Fruit fly (Drosophila melanogaster) whole organism, embryonic: ENCODE measurements around the gene CG43797.
A peak's percentile ranks its signal among the peaks of the same experiment; 100 is the strongest.

Experiments
- Atf3 ChIP-seq: fragments of 200-800 bp; sonication (Bioruptor generic); optimal IDR thresholded peaks from 3 replicates; lab custom pipeline; 2016; ENCODE audit warnings: missing biosample characterization, missing genetic modification characterization
- Awh ChIP-seq: fragments of 200-800 bp; sonication (Bioruptor generic); IDR thresholded peaks from 2 replicates; pipeline ENCODE4, ENCODE4 v1.3.6; 2022; ENCODE audit warnings: missing biosample characterization, missing genetic modification characterization
- CG10321 ChIP-seq: fragments of 200-800 bp; sonication (Bioruptor generic); IDR thresholded peaks from 2 replicates; pipeline ENCODE4 v1.3.6; 2022; ENCODE audit warnings: missing biosample characterization, missing genetic modification characterization
- CG10979 ChIP-seq: fragments of 200-800 bp; sonication (Bioruptor generic); optimal IDR thresholded peaks from 2 replicates; lab custom pipeline; 2018; ENCODE audit warnings: missing biosample characterization, mild to moderate bottlenecking, missing genetic modification characterization, moderate library complexity
- CG13123 ChIP-seq: fragments of 200-800 bp; sonication (Bioruptor generic); optimal IDR thresholded peaks from 2 replicates; lab custom pipeline; 2016; ENCODE audit warnings: missing biosample characterization, missing genetic modification characterization
- CG13296 ChIP-seq: fragments of 200-800 bp; sonication (Bioruptor generic); optimal IDR thresholded peaks from 3 replicates; lab custom pipeline; 2018; ENCODE audit warnings: missing biosample characterization, mild to moderate bottlenecking, missing genetic modification characterization
- CG14441 ChIP-seq: fragments of 200-800 bp; sonication (Bioruptor generic); IDR thresholded peaks from 2 replicates; pipeline ENCODE4 v1.3.6; 2022; ENCODE audit warnings: missing biosample characterization, missing genetic modification characterization
- CG16863 ChIP-seq: fragments of 200-800 bp; sonication (Bioruptor generic); optimal IDR thresholded peaks from 3 replicates; lab custom pipeline; 2016; ENCODE audit warnings: missing biosample characterization, missing genetic modification characterization
- CG32772 ChIP-seq: fragments of 200-800 bp; sonication (Bioruptor generic); IDR thresholded peaks from 2 replicates; pipeline ENCODE4 v1.3.6; 2022; ENCODE audit warnings: missing biosample characterization, missing genetic modification characterization
- CG4730 ChIP-seq: fragments of 200-800 bp; sonication (Bioruptor generic); IDR thresholded peaks from 2 replicates; pipeline ENCODE4 v1.3.6; 2022; ENCODE audit warnings: missing biosample characterization, missing genetic modification characterization
- CG6654 ChIP-seq: fragments of 200-800 bp; sonication (Bioruptor generic); optimal IDR thresholded peaks from 2 replicates; lab custom pipeline; 2017; ENCODE audit warnings: missing biosample characterization, mild to moderate bottlenecking, missing genetic modification characterization
- CG7987 ChIP-seq: fragments of 200-800 bp; sonication (Bioruptor generic); optimal IDR thresholded peaks from 2 replicates; lab custom pipeline; 2018; ENCODE audit warnings: missing biosample characterization, mild to moderate bottlenecking, missing genetic modification characterization, moderate library complexity
- CG8359 ChIP-seq: fragments of 200-800 bp; sonication (Bioruptor generic); optimal IDR thresholded peaks from 2 replicates; lab custom pipeline; 2017; ENCODE audit warnings: missing biosample characterization, mild to moderate bottlenecking, missing genetic modification characterization, borderline replicate concordance
- CG9876 ChIP-seq: fragments of 200-800 bp; sonication (Bioruptor generic); optimal IDR thresholded peaks from 2 replicates; lab custom pipeline; 2016; ENCODE audit warnings: missing biosample characterization, missing genetic modification characterization
- D19B ChIP-seq: fragments of 200-800 bp; sonication (Bioruptor generic); optimal IDR thresholded peaks from 2 replicates; lab custom pipeline; 2017; ENCODE audit warnings: missing biosample characterization, mild to moderate bottlenecking, missing genetic modification characterization
- E2f2 ChIP-seq: fragments of 200-800 bp; sonication (Bioruptor generic); IDR thresholded peaks from 2 replicates; pipeline ENCODE4 v1.3.6; 2022; ENCODE audit warnings: missing biosample characterization, missing genetic modification characterization
- Fer3 ChIP-seq: fragments of 200-800 bp; sonication (Bioruptor generic); optimal IDR thresholded peaks from 2 replicates; lab custom pipeline; 2018; ENCODE audit warnings: missing biosample characterization, mild to moderate bottlenecking, missing genetic modification characterization, moderate library complexity
- HLH4C ChIP-seq: fragments of 200-800 bp; sonication (Bioruptor generic); IDR thresholded peaks from 3 replicates; pipeline ENCODE4 v1.3.6; 2022; ENCODE audit warnings: missing biosample characterization, missing genetic modification characterization; ENCODE audit not compliant: partially characterized antibody
- Kr ChIP-seq: fragments of 200-800 bp; sonication (Bioruptor generic); optimal IDR thresholded peaks from 2 replicates; lab custom pipeline; 2017; ENCODE audit warnings: missing biosample characterization, mild to moderate bottlenecking, missing genetic modification characterization
- Max ChIP-seq: fragments of 200-800 bp; sonication (Bioruptor generic); optimal IDR thresholded peaks from 2 replicates; lab custom pipeline; 2016; ENCODE audit warnings: missing biosample characterization, mild to moderate bottlenecking, missing genetic modification characterization
- Rfx ChIP-seq: fragments of 200-800 bp; sonication (Bioruptor generic); IDR thresholded peaks from 2 replicates; pipeline ENCODE4 v1.3.6; 2022; ENCODE audit warnings: missing biosample characterization, missing genetic modification characterization
- Side ChIP-seq: fragments of 200-800 bp; sonication (Bioruptor generic); optimal IDR thresholded peaks from 2 replicates; lab custom pipeline; 2016; ENCODE audit warnings: missing biosample characterization, missing genetic modification characterization
- Vsx1 ChIP-seq: fragments of 200-800 bp; sonication (Bioruptor generic); optimal IDR thresholded peaks from 2 replicates; lab custom pipeline; 2017; ENCODE audit warnings: missing biosample characterization, mild to moderate bottlenecking, missing genetic modification characterization, missing genetic modification reagents
- aop ChIP-seq: fragments of 200-800 bp; sonication (Bioruptor generic); IDR thresholded peaks from 2 replicates; pipeline ENCODE4 v1.3.6; 2022; ENCODE audit warnings: missing biosample characterization, missing genetic modification characterization
- bbx ChIP-seq: fragments of 200-800 bp; sonication (Bioruptor generic); IDR thresholded peaks from 2 replicates; pipeline ENCODE4 v1.3.6; 2022; ENCODE audit warnings: missing biosample characterization, missing genetic modification characterization; ENCODE audit not compliant: partially characterized antibody
- bigmax ChIP-seq: fragments of 200-800 bp; sonication (Bioruptor generic); optimal IDR thresholded peaks from 2 replicates; lab custom pipeline; 2018; ENCODE audit warnings: missing biosample characterization, mild to moderate bottlenecking, missing genetic modification characterization
- chm ChIP-seq: fragments of 200-800 bp; sonication (Bioruptor generic); IDR thresholded peaks from 2 replicates; pipeline ENCODE4 v1.3.6; 2022; ENCODE audit warnings: missing biosample characterization, missing genetic modification characterization
- crol ChIP-seq: fragments of 200-800 bp; sonication (Bioruptor generic); IDR thresholded peaks from 2 replicates; pipeline ENCODE4 v1.3.6; 2022; ENCODE audit warnings: missing biosample characterization, missing genetic modification characterization
- da ChIP-seq: fragments of 200-800 bp; sonication (Bioruptor generic); optimal IDR thresholded peaks from 2 replicates; lab custom pipeline; 2016; ENCODE audit warnings: missing biosample characterization, missing genetic modification characterization
- dan ChIP-seq: fragments of 200-800 bp; sonication (Bioruptor generic); IDR thresholded peaks from 2 replicates; pipeline ENCODE4 v1.3.6; 2022; ENCODE audit warnings: missing biosample characterization, missing genetic modification characterization
- dm ChIP-seq: fragments of 200-800 bp; sonication (Bioruptor generic); optimal IDR thresholded peaks from 3 replicates; lab custom pipeline; 2016; ENCODE audit warnings: missing biosample characterization, missing genetic modification characterization
- en ChIP-seq: fragments of 200-800 bp; sonication (Bioruptor generic); optimal IDR thresholded peaks from 2 replicates; lab custom pipeline; 2016; ENCODE audit warnings: missing biosample characterization, missing genetic modification characterization
- grn ChIP-seq: fragments of 200-800 bp; sonication (Bioruptor generic); optimal IDR thresholded peaks from 3 replicates; lab custom pipeline; 2017; ENCODE audit warnings: missing biosample characterization, missing genetic modification characterization
- gt ChIP-seq: fragments of 200-800 bp; sonication (Bioruptor generic); IDR thresholded peaks from 2 replicates; pipeline ENCODE4 v1.3.6; 2022; ENCODE audit warnings: missing biosample characterization, missing genetic modification characterization
- ham ChIP-seq: fragments of 200-800 bp; sonication (Bioruptor generic); IDR thresholded peaks from 2 replicates; pipeline ENCODE4 v1.3.6; 2022; ENCODE audit warnings: missing biosample characterization, missing genetic modification characterization
- her ChIP-seq: fragments of 200-800 bp; sonication (Bioruptor generic); optimal IDR thresholded peaks from 2 replicates; lab custom pipeline; 2016; ENCODE audit warnings: missing biosample characterization, missing genetic modification characterization
- lola ChIP-seq, 3 experiments: fragments of >200 bp in 2 of 3; fragments of 200-800 bp in 1 of 3; sonication (Bioruptor generic) in 1 of 3; optimal IDR thresholded peaks; 2 replicates each; lab custom pipeline; 2017 to 2019; ENCODE audit warnings: missing biosample characterization in 3 of 3, missing genetic modification characterization in 3 of 3, mild to moderate bottlenecking in 1 of 3, moderate library complexity in 1 of 3
- nerfin-1 ChIP-seq: fragments of 200-800 bp; sonication (Bioruptor generic); optimal IDR thresholded peaks from 3 replicates; lab custom pipeline; 2019; ENCODE audit warnings: missing biosample characterization, mild to moderate bottlenecking, missing genetic modification characterization, moderate library complexity
- nmo ChIP-seq: fragments of 200-800 bp; sonication (Bioruptor generic); optimal IDR thresholded peaks from 2 replicates; lab custom pipeline; 2018; ENCODE audit warnings: missing biosample characterization, mild to moderate bottlenecking, missing genetic modification characterization, moderate library complexity
- pho ChIP-seq: fragments of 200-800 bp; sonication (Bioruptor generic); optimal IDR thresholded peaks from 2 replicates; lab custom pipeline; 2016; ENCODE audit warnings: missing biosample characterization, missing genetic modification characterization
- prd ChIP-seq, 3 experiments: fragments of >200 bp in 2 of 3; fragments of 200-800 bp in 1 of 3; sonication (Bioruptor generic) in 1 of 3; optimal IDR thresholded peaks in 2 of 3; IDR thresholded peaks in 1 of 3; 2 replicates in 2 of 3; 3 replicates in 1 of 3; pipeline versions ENCODE4 v1.3.6 to Lab custom; 2017 to 2022; ENCODE audit warnings: missing biosample characterization in 1 of 3, missing genetic modification characterization in 1 of 3
- repo ChIP-seq: fragments of 200-800 bp; sonication (Bioruptor generic); optimal IDR thresholded peaks from 2 replicates; lab custom pipeline; 2016; ENCODE audit warnings: missing biosample characterization, missing genetic modification characterization
- ro ChIP-seq: fragments of 200-800 bp; sonication (Bioruptor generic); IDR thresholded peaks from 2 replicates; pipeline ENCODE4 v1.3.6; 2022; ENCODE audit warnings: missing biosample characterization, missing genetic modification characterization
- row ChIP-seq: fragments of 200-800 bp; sonication (Bioruptor generic); IDR thresholded peaks from 3 replicates; pipeline ENCODE4 v1.3.6; 2022; ENCODE audit warnings: missing biosample characterization, missing genetic modification characterization
- sens-2 ChIP-seq: fragments of 200-800 bp; sonication (Bioruptor generic); IDR thresholded peaks from 2 replicates; pipeline ENCODE4 v1.3.6; 2022; ENCODE audit warnings: missing biosample characterization, missing genetic modification characterization
- seq ChIP-seq: fragments of 200-800 bp; sonication (Bioruptor generic); IDR thresholded peaks from 2 replicates; pipeline ENCODE4 v1.3.6; 2022; ENCODE audit warnings: missing biosample characterization, missing genetic modification characterization
- sna ChIP-seq: fragments of 200-800 bp; sonication (Bioruptor generic); IDR thresholded peaks from 2 replicates; pipeline ENCODE4 v1.3.6; 2022; ENCODE audit warnings: missing biosample characterization, missing genetic modification characterization; ENCODE audit not compliant: partially characterized antibody
- tup ChIP-seq: fragments of 200-800 bp; sonication (Bioruptor generic); optimal IDR thresholded peaks from 2 replicates; lab custom pipeline; 2016; ENCODE audit warnings: missing biosample characterization, mild to moderate bottlenecking, missing genetic modification characterization, moderate library complexity
- wdn ChIP-seq: fragments of 200-800 bp; sonication (Bioruptor generic); IDR thresholded peaks from 2 replicates; pipeline ENCODE4 v1.3.6; 2022; ENCODE audit warnings: missing biosample characterization, missing genetic modification characterization
- zen ChIP-seq: fragments of 200-800 bp; sonication (Bioruptor generic); optimal IDR thresholded peaks from 3 replicates; lab custom pipeline; 2018; ENCODE audit warnings: missing biosample characterization, mild to moderate bottlenecking, missing genetic modification characterization, moderate library complexity

The CG43797 gene

DNA sequence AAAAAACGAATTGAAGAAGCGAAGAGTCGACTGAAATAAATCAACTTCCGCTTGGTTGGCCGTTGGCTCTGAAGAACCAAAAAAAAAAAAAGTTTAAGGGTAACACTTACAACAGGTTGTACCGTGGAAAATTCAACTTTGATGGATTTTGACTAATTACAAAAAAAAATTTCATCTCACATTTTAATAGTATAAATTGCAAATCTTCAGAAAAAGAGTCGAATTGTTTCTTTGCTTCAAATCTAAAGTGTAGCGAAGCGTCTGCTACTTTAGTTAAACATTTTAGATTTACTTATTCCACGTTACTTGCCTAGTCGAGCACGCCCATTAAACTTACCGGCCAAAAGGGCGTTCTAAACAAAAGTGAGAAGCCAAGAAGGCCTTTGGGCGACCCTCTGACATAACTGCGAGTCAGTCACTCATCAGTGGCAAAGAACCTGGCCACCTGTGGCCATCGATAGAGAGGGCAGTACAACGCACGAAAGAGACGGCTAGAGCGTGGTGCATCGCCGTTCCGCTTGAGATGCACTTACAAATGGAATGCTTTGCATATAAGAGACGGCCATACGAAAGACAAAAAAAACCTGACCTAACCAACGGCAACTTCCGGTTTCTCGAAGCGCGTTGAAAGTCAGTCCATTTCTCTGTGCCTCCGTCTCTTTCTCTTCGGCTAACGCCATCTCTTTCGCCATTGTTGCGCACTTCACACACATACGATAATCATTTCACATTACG lies 22.0 kb downstream of the CG43797 start (continued):
- TF ChIP-seq nmo (GFP tag; lab: Kevin White, UChicago) (no peak), sens-2 (no peak), CG14441 (no peak), bigmax (no peak), CG16863 (no peak), chm (0 out of 2 replicates have a peak, but pooled peaks have one; percentile 31), dan (no peak), pho (GFP tag; lab: Kevin White, UChicago) (no peak), ro (GFP tag; lab: Robert Waterston, UW) (no peak), Atf3 (GFP tag; lab: Kevin White, UChicago) (no peak), CG10979 (peak; percentile 21), CG10321 (GFP tag; lab: Robert Waterston, UW) (peak; percentile 72), Kr (GFP tag; lab: Kevin White, UChicago) (no peak), gt (no peak; the same call in 1 of the 2 replicates), en (GFP tag; lab: Kevin White, UChicago) (no peak), wdn (GFP tag; lab: Robert Waterston, UW) (no peak), nerfin-1 (tag; lab: Kevin White, UChicago) (no peak), ham (GFP tag; lab: Robert Waterston, UW) (no peak), dm (GFP tag; lab: Kevin White, UChicago) (no peak), CG6654 (no peak), tup (GFP tag; lab: Kevin White, UChicago) (no peak), CG32772 (no peak; the same call in 1 of the 2 replicates), Rfx (GFP tag; lab: Robert Waterston, UW) (no peak), crol (GFP tag; lab: Robert Waterston, UW) (no peak), lola (GFP tag; optimal IDR thresholded peaks at IDR 0.05; lab: Kevin White, UChicago) (peak in 1 of 3 experiments; percentile 24), sna (GFP tag; lab: Robert Waterston, UW) (no peak), Vsx1 (GFP tag; lab: Kevin White, UChicago) (no peak), Max (no peak), aop (GFP tag; lab: Robert Waterston, UW) (peak; percentile 82), D19B (peak; percentile 10), seq (GFP tag; lab: Robert Waterston, UW) (no peak), CG7987 (GFP tag; lab: Kevin White, UChicago) (no peak), CG9876 (no peak), row (GFP tag; lab: Robert Waterston, UW) (peak; percentile 57; the same call in 2 of the 3 replicates), grn (GFP tag; lab: Kevin White, UChicago) (no peak), zen (tag; lab: Kevin White, UChicago) (no peak), bbx (GFP tag; lab: Robert Waterston, UW) (no peak), her (GFP tag; lab: Kevin White, UChicago) (no peak), prd (optimal IDR thresholded peaks at IDR 0.05; lab: Kevin White, UChicago) (no peak), prd (GFP tag; IDR thresholded peaks at IDR 0.05; lab: Robert Waterston, UW) (peak; percentile 20; the same call in 1 of the 3 replicates), CG4730 (GFP tag; lab: Robert Waterston, UW) (no peak), CG13123 (GFP tag; lab: Kevin White, UChicago) (no peak), Fer3 (tag; lab: Kevin White, UChicago) (no peak), da (no peak), CG13296 (GFP tag; lab: Kevin White, UChicago) (no peak), HLH4C (GFP tag; lab: Robert Waterston, UW) (no peak), Awh (GFP tag; lab: Robert Waterston, UW) (0 out of 2 replicates have a peak, but pooled peaks have one; percentile 22), CG8359 (GFP tag; lab: Kevin White, UChicago) (no peak), repo (GFP tag; lab: Kevin White, UChicago) (no peak), Side (GFP tag; lab: Kevin White, UChicago) (no peak), E2f2 (GFP tag; lab: Robert Waterston, UW) (no peak)
